Worm (Caenorhabditis elegans): ENCODE measurements around the gene F13H10.9.
A peak's percentile ranks its signal among the peaks of the same experiment; 100 is the strongest.

- TF ChIP-seq attf-5 (GFP tag; optimal IDR thresholded peaks at IDR 0.05) (peak; percentile 87), rcor-1 (GFP tag; IDR thresholded peaks at IDR 0.05) (peak; percentile 79)
These were observed 24.2 kb downstream of the F13H10.9 start for ce11 chrIV:11025941-11026340.
